Fruit fly (Drosophila melanogaster): ENCODE measurements around the gene Eip75B.

DNA sequence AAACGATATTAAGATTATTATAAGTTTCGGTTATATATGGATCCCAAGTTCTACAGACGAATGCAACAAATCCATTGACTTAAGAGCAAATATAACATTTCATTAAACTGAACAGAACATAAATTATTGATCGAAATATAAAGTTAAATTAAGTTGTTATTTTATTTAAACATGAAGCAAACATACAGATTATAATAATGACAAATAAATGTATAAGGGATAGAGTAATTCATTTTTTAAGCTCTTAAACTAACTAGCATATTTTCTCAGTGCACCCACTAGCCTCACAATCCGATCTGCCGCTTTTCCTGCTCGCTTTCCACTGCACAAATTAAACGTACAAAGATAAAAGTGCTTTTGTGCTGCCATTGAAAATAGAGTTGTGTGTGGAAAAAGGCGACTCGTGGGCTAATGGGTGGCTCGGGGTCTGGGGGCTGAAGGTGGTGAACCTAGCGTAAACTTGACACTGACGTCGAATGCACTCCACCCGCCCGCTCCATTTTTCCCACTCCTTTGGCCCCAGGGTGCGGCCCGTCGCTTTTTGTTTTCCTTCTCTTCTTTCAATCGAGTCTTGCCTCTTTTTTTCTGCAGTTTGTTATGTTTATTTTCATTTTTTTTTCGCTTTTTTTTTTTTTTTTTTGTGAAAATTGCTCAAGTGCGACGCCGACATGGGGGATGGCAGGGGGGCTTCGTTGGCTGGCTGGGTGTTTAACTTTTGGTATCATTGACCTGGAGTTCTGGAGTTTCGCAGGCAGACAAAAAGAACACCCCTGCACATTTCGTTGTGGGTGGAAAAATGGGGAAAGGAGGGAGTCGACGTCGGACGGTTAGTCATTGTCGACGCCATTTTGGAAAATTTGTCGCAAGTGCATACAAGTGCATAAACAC lies 15.4 kb upstream of the Eip75B start:
- TF ChIP-seq CG7045 (GFP tag; optimal IDR thresholded peaks at IDR 0.05) (no peak), bab1 (GFP tag; optimal IDR thresholded peaks at IDR 0.05) (no peak), CG1620 (GFP tag; optimal IDR thresholded peaks at IDR 0.05) (no peak), CG14711 (tag; optimal IDR thresholded peaks at IDR 0.05) (no peak), tj (GFP tag; optimal IDR thresholded peaks at IDR 0.05) (no peak)

All from whole organism, adult.